Comparison of ENCODE assay signal across 1 fruit fly cellular context in genomic region chr2L:18626987-18627386, dm6.
TF ChIP-seq lines count a peak whose summit lies in the region.

No protein-coding gene starts in this region.

TF ChIP-seq in whole organism, embryonic, 481 proteins besides CTCF, POLR2A, EP300 and RAD21 (continued from another document and continues in another):
- TF ChIP-seq CG14441 (GFP tag; IDR thresholded peaks at IDR 0.05; lab: Robert Waterston, UW) (0 out of 2 replicates have a peak, but pooled peaks have one; percentile 24), bcd (GFP tag; optimal IDR thresholded peaks at IDR 0.05; lab: Kevin White, UChicago) (peak; percentile 81), CG1024 (GFP tag; IDR thresholded peaks at IDR 0.05; lab: Robert Waterston, UW) (peak; percentile 40; the same call in 1 of the 2 replicates), CG7271 (tag; optimal IDR thresholded peaks at IDR 0.05; lab: Kevin White, UChicago) (peak; percentile 63), Dip2 (GFP tag; IDR thresholded peaks at IDR 0.05; lab: Robert Waterston, UW) (no peak), CG6175 (GFP tag; IDR thresholded peaks at IDR 0.05; lab: Robert Waterston, UW) (0 out of 3 replicates have a peak, but pooled peaks have one; percentile 30), CG11504 (tag; optimal IDR thresholded peaks at IDR 0.05; lab: Kevin White, UChicago) (peak; percentile 77), Ets65A (GFP tag; lab: Kevin White, UChicago) (peak; percentile 78), H2.0 (GFP tag; IDR thresholded peaks at IDR 0.05; lab: Robert Waterston, UW) (peak; percentile 57), NC2α (GFP tag; optimal IDR thresholded peaks at IDR 0.05; lab: Kevin White, UChicago) (peak; percentile 91), CG6765 (GFP tag; optimal IDR thresholded peaks at IDR 0.05; lab: Kevin White, UChicago) (peak; percentile 87), Rfx (GFP tag; IDR thresholded peaks at IDR 0.05; lab: Robert Waterston, UW) (peak; percentile 67; the same call in 1 of the 2 replicates), CG4282 (GFP tag; optimal IDR thresholded peaks at IDR 0.05; lab: Kevin White, UChicago) (peak; percentile 56), CG43689 (GFP tag; IDR thresholded peaks at IDR 0.05; lab: Robert Waterston, UW) (peak; percentile 57; the same call in 1 of the 2 replicates), Dip3 (GFP tag; optimal IDR thresholded peaks at IDR 0.05; lab: Kevin White, UChicago) (peak; percentile 54), cas (GFP tag; IDR thresholded peaks at IDR 0.05; lab: Robert Waterston, UW) (no peak), CG17359 (tag; optimal IDR thresholded peaks at IDR 0.05; lab: Kevin White, UChicago) (peak; percentile 85), phol (tag; optimal IDR thresholded peaks at IDR 0.05; lab: Kevin White, UChicago) (no peak), CG7928 (GFP tag; optimal IDR thresholded peaks at IDR 0.05; lab: Kevin White, UChicago) (peak; percentile 55), CG3065 (GFP tag; optimal IDR thresholded peaks at IDR 0.05; lab: Kevin White, UChicago) (peak; percentile 72), CG15696 (tag; optimal IDR thresholded peaks at IDR 0.05; lab: Kevin White, UChicago) (peak; percentile 60), psq (GFP tag; optimal IDR thresholded peaks at IDR 0.05; lab: Kevin White, UChicago) (peak; percentile 72), crol (GFP tag; IDR thresholded peaks at IDR 0.05; lab: Robert Waterston, UW) (peak; percentile 35; the same call in 1 of the 2 replicates), maf-S (GFP tag; optimal IDR thresholded peaks at IDR 0.05; lab: Kevin White, UChicago) (peak; percentile 85), CG16779 (GFP tag; IDR thresholded peaks at IDR 0.05; lab: Robert Waterston, UW) (peak; percentile 37; the same call in 1 of the 2 replicates), sim (GFP tag; IDR thresholded peaks at IDR 0.05; lab: Robert Waterston, UW) (peak; percentile 56), lola (GFP tag; optimal IDR thresholded peaks at IDR 0.05; lab: Kevin White, UChicago) (peak in 1 of 3 experiments; percentile 61), toy (GFP tag; IDR thresholded peaks at IDR 0.05; lab: Robert Waterston, UW) (0 out of 2 replicates have a peak, but pooled peaks have one; percentile 26), Hr3 (GFP tag; optimal IDR thresholded peaks at IDR 0.05; lab: Kevin White, UChicago) (peak; percentile 61), odd (GFP tag; optimal IDR thresholded peaks at IDR 0.05; lab: Kevin White, UChicago) (peak; percentile 93), Optix (GFP tag; IDR thresholded peaks at IDR 0.05; lab: Robert Waterston, UW) (peak; percentile 60; the same call in 2 of the 3 replicates), CG17612 (GFP tag; IDR thresholded peaks at IDR 0.05; lab: Robert Waterston, UW) (0 out of 2 replicates have a peak, but pooled peaks have one; percentile 46), Chrac-16 (GFP tag; optimal IDR thresholded peaks at IDR 0.05; lab: Kevin White, UChicago) (peak; percentile 10), tll (GFP tag; optimal IDR thresholded peaks at IDR 0.05; lab: Kevin White, UChicago) (peak in 1 of 2 experiments; percentile 68), chm (GFP tag; IDR thresholded peaks at IDR 0.05; lab: Robert Waterston, UW) (peak; percentile 85), cg (GFP tag; optimal IDR thresholded peaks at IDR 0.05; lab: Kevin White, UChicago) (no peak), eyg (GFP tag; optimal IDR thresholded peaks at IDR 0.05; lab: Kevin White, UChicago) (peak; percentile 90), CG10565 (GFP tag; optimal IDR thresholded peaks at IDR 0.05; lab: Kevin White, UChicago) (no peak), trh (GFP tag; optimal IDR thresholded peaks at IDR 0.05; lab: Kevin White, UChicago) (peak; percentile 79), klu (GFP tag; IDR thresholded peaks at IDR 0.05; lab: Robert Waterston, UW) (no peak), CG1602 (GFP tag; optimal IDR thresholded peaks at IDR 0.05; lab: Kevin White, UChicago) (peak; percentile 70), Stat92E (GFP tag; optimal IDR thresholded peaks at IDR 0.05; lab: Kevin White, UChicago) (peak in 1 of 3 experiments; percentile 12), D (optimal IDR thresholded peaks at IDR 0.05; lab: Kevin White, UChicago) (no peak), D (GFP tag; optimal IDR thresholded peaks at IDR 0.05; lab: Kevin White, UChicago) (peak; percentile 64), CG10431 (GFP tag; optimal IDR thresholded peaks at IDR 0.05; lab: Kevin White, UChicago) (peak; percentile 66), dmrt11E (tag; optimal IDR thresholded peaks at IDR 0.05; lab: Kevin White, UChicago) (peak; percentile 65), Drgx (GFP tag; IDR thresholded peaks at IDR 0.05; lab: Robert Waterston, UW) (no peak), Deaf1 (tag; optimal IDR thresholded peaks at IDR 0.05; lab: Kevin White, UChicago) (peak; percentile 38), CG2875 (GFP tag; optimal IDR thresholded peaks at IDR 0.05; lab: Kevin White, UChicago) (peak; percentile 92), B-H1 (GFP tag; IDR thresholded peaks at IDR 0.05; lab: Robert Waterston, UW) (peak; percentile 32; the same call in 1 of the 3 replicates), NK7.1 (GFP tag; optimal IDR thresholded peaks at IDR 0.05; lab: Kevin White, UChicago) (peak; percentile 76), lab (GFP tag; optimal IDR thresholded peaks at IDR 0.05; lab: Kevin White, UChicago) (peak; percentile 96), CG10209 (GFP tag; optimal IDR thresholded peaks at IDR 0.05; lab: Kevin White, UChicago) (peak; percentile 92), sna (GFP tag; IDR thresholded peaks at IDR 0.05; lab: Robert Waterston, UW; ENCODE audit: partially characterized antibody) (no peak), ssp (GFP tag; IDR thresholded peaks at IDR 0.05; lab: Robert Waterston, UW) (no peak), zen2 (GFP tag; IDR thresholded peaks at IDR 0.05; lab: Robert Waterston, UW; ENCODE audit: partially characterized antibody) (no peak), CG13424 (tag; optimal IDR thresholded peaks at IDR 0.05; lab: Kevin White, UChicago) (peak; percentile 70), insv (GFP tag; optimal IDR thresholded peaks at IDR 0.05; lab: Kevin White, UChicago) (peak in 1 of 2 experiments; percentile 39), Sry-β (GFP tag; optimal IDR thresholded peaks at IDR 0.05; lab: Kevin White, UChicago) (peak; percentile 53), twi (tag; optimal IDR thresholded peaks at IDR 0.05; lab: Kevin White, UChicago) (peak; percentile 42), Blimp-1 (GFP tag; optimal IDR thresholded peaks at IDR 0.05; lab: Kevin White, UChicago) (peak; percentile 77), hb (GFP tag; IDR thresholded peaks at IDR 0.05; lab: Robert Waterston, UW; ENCODE audit: partially characterized antibody) (no peak), mld (GFP tag; IDR thresholded peaks at IDR 0.05; lab: Robert Waterston, UW; ENCODE audit: partially characterized antibody) (no peak), Lpt (GFP tag; optimal IDR thresholded peaks at IDR 0.05; lab: Kevin White, UChicago) (no peak), CrebB (tag; optimal IDR thresholded peaks at IDR 0.05; lab: Kevin White, UChicago) (peak; percentile 88), D19B (GFP tag; optimal IDR thresholded peaks at IDR 0.05; lab: Kevin White, UChicago) (peak; percentile 46), sisA (GFP tag; IDR thresholded peaks at IDR 0.05; lab: Robert Waterston, UW) (no peak), CG9727 (GFP tag; optimal IDR thresholded peaks at IDR 0.05; lab: Kevin White, UChicago) (peak; percentile 91), Rx (GFP tag; IDR thresholded peaks at IDR 0.05; lab: Robert Waterston, UW) (no peak), CG12769 (tag; optimal IDR thresholded peaks at IDR 0.05; lab: Kevin White, UChicago) (peak; percentile 75), ara (GFP tag; IDR thresholded peaks at IDR 0.05; lab: Robert Waterston, UW) (peak; percentile 54; the same call in 1 of the 2 replicates), abd-A (tag; optimal IDR thresholded peaks at IDR 0.05; lab: Kevin White, UChicago) (no peak), yki (optimal IDR thresholded peaks at IDR 0.05; lab: Kevin White, UChicago) (no peak), sd (tag; optimal IDR thresholded peaks at IDR 0.05; lab: Kevin White, UChicago) (peak; percentile 85), CG1529 (GFP tag; optimal IDR thresholded peaks at IDR 0.05; lab: Kevin White, UChicago) (peak; percentile 81), Ada2b (GFP tag; IDR thresholded peaks at IDR 0.05; lab: Robert Waterston, UW) (peak; percentile 12; the same call in 1 of the 2 replicates), wek (GFP tag; optimal IDR thresholded peaks at IDR 0.05; lab: Kevin White, UChicago) (peak; percentile 80), CG30020 (tag; optimal IDR thresholded peaks at IDR 0.05; lab: Kevin White, UChicago) (no peak), CG32767 (GFP tag; IDR thresholded peaks at IDR 0.05; lab: Robert Waterston, UW) (peak; percentile 65), CG8765 (GFP tag; IDR thresholded peaks at IDR 0.05; lab: Robert Waterston, UW) (no peak), B-H2 (GFP tag; optimal IDR thresholded peaks at IDR 0.05; lab: Kevin White, UChicago) (peak; percentile 82), ac (GFP tag; optimal IDR thresholded peaks at IDR 0.05; lab: Kevin White, UChicago) (peak; percentile 69), CG7963 (GFP tag; IDR thresholded peaks at IDR 0.05; lab: Robert Waterston, UW; ENCODE audit: partially characterized antibody) (no peak), NfI (GFP tag; optimal IDR thresholded peaks at IDR 0.05; lab: Kevin White, UChicago) (peak; percentile 57), Dref (GFP tag; IDR thresholded peaks at IDR 0.05; lab: Robert Waterston, UW) (no peak), ato (GFP tag; IDR thresholded peaks at IDR 0.05; lab: Robert Waterston, UW; ENCODE audit: partially characterized antibody) (no peak), Hr78 (GFP tag; optimal IDR thresholded peaks at IDR 0.05; lab: Kevin White, UChicago) (peak in 1 of 2 experiments; percentile 69), CG1792 (GFP tag; optimal IDR thresholded peaks at IDR 0.05; lab: Kevin White, UChicago) (peak; percentile 94), Dad (GFP tag; optimal IDR thresholded peaks at IDR 0.05; lab: Kevin White, UChicago) (peak; percentile 75), CG8388 (GFP tag; optimal IDR thresholded peaks at IDR 0.05; lab: Kevin White, UChicago) (peak; percentile 47), CG1233 (GFP tag; optimal IDR thresholded peaks at IDR 0.05; lab: Kevin White, UChicago) (peak; percentile 76), gce (GFP tag; IDR thresholded peaks at IDR 0.05; lab: Robert Waterston, UW) (peak; percentile 55; the same call in 1 of the 3 replicates), hkb (optimal IDR thresholded peaks at IDR 0.05; lab: Kevin White, UChicago) (no peak), hkb (GFP tag; IDR thresholded peaks at IDR 0.05; lab: Robert Waterston, UW) (peak; percentile 79), sens (GFP tag; lab: Kevin White, UChicago) (peak; percentile 99), CG18262 (tag; optimal IDR thresholded peaks at IDR 0.05; lab: Kevin White, UChicago) (peak; percentile 66), Kr (GFP tag; optimal IDR thresholded peaks at IDR 0.05; lab: Kevin White, UChicago) (peak; percentile 67), CG8478 (optimal IDR thresholded peaks at IDR 0.05; lab: Kevin White, UChicago) (no peak), chif (GFP tag; optimal IDR thresholded peaks at IDR 0.05; lab: Kevin White, UChicago) (peak; percentile 73 to 77), pita (GFP tag; optimal IDR thresholded peaks at IDR 0.05; lab: Kevin White, UChicago) (no peak), CG15601 (tag; optimal IDR thresholded peaks at IDR 0.05; lab: Kevin White, UChicago) (peak; percentile 90), stwl (tag; optimal IDR thresholded peaks at IDR 0.05; lab: Kevin White, UChicago) (no peak), lilli (GFP tag; optimal IDR thresholded peaks at IDR 0.05; lab: Kevin White, UChicago) (peak; percentile 69), CG11695 (GFP tag; IDR thresholded peaks at IDR 0.05; lab: Robert Waterston, UW) (peak; percentile 76; the same call in 2 of the 3 replicates), Lhr (GFP tag; optimal IDR thresholded peaks at IDR 0.05; lab: Kevin White, UChicago) (peak; percentile 62), Lim3 (GFP tag; IDR thresholded peaks at IDR 0.05; lab: Robert Waterston, UW) (no peak), gcm (GFP tag; optimal IDR thresholded peaks at IDR 0.05; lab: Kevin White, UChicago) (peak; percentile 78), CG9932 (GFP tag; IDR thresholded peaks at IDR 0.05; lab: Robert Waterston, UW) (peak; percentile 18), CG3163 (GFP tag; optimal IDR thresholded peaks at IDR 0.05; lab: Kevin White, UChicago) (peak; percentile 78), CG17912 (GFP tag; optimal IDR thresholded peaks at IDR 0.05; lab: Kevin White, UChicago) (peak; percentile 40), lbe (GFP tag; optimal IDR thresholded peaks at IDR 0.05; lab: Kevin White, UChicago) (peak; percentile 85), so (GFP tag; IDR thresholded peaks at IDR 0.05; lab: Robert Waterston, UW) (peak; percentile 58; the same call in 1 of the 3 replicates), CG6272 (GFP tag; IDR thresholded peaks at IDR 0.05; lab: Robert Waterston, UW) (no peak), tap (tag; optimal IDR thresholded peaks at IDR 0.05; lab: Kevin White, UChicago) (peak; percentile 36), crp (GFP tag; optimal IDR thresholded peaks at IDR 0.05; lab: Kevin White, UChicago) (peak in 1 of 2 experiments; percentile 40), Six4 (GFP tag; optimal IDR thresholded peaks at IDR 0.05; lab: Kevin White, UChicago) (peak; percentile 48), CG9437 (GFP tag; optimal IDR thresholded peaks at IDR 0.05; lab: Kevin White, UChicago) (no peak), CG12219 (GFP tag; optimal IDR thresholded peaks at IDR 0.05; lab: Kevin White, UChicago) (peak; percentile 68), onecut (GFP tag; IDR thresholded peaks at IDR 0.05; lab: Robert Waterston, UW) (peak; percentile 71), CG6813 (GFP tag; optimal IDR thresholded peaks at IDR 0.05; lab: Kevin White, UChicago) (peak; percentile 91), vnd (GFP tag; IDR thresholded peaks at IDR 0.05; lab: Robert Waterston, UW; ENCODE audit: partially characterized antibody) (no peak), CG12659 (GFP tag; optimal IDR thresholded peaks at IDR 0.05; lab: Kevin White, UChicago) (peak; percentile 86), grn (GFP tag; optimal IDR thresholded peaks at IDR 0.05; lab: Kevin White, UChicago) (peak; percentile 87), rib (GFP tag; IDR thresholded peaks at IDR 0.05; lab: Robert Waterston, UW) (peak; percentile 77), Dll (GFP tag; IDR thresholded peaks at IDR 0.05; lab: Robert Waterston, UW; ENCODE audit: partially characterized antibody) (no peak), hth (optimal IDR thresholded peaks at IDR 0.05; lab: Kevin White, UChicago) (no peak), CG8944 (GFP tag; optimal IDR thresholded peaks at IDR 0.05; lab: Kevin White, UChicago) (peak; percentile 84), CG18011 (GFP tag; optimal IDR thresholded peaks at IDR 0.05; lab: Kevin White, UChicago) (peak; percentile 76), Fer3 (tag; optimal IDR thresholded peaks at IDR 0.05; lab: Kevin White, UChicago) (peak; percentile 80)
